Worm (Caenorhabditis elegans): ENCODE data around the gene C42D8.1.

The C42D8.1 gene

ce11 chrX:5137716-5138470, 28.6 kb downstream of the C42D8.1 start:
- TF ChIP-seq him-1 (tag; optimal IDR thresholded peaks at IDR 0.05): no peak
- TF ChIP-seq W03F9.2 (tag; optimal IDR thresholded peaks at IDR 0.05): no peak
- no peak for TF ChIP-seq dao-5 (tag; optimal IDR thresholded peaks at IDR 0.05)

ce11 chrX:5140177-5140576, 30.9 kb downstream of the C42D8.1 start:
- TF ChIP-seq dao-5 (tag; optimal IDR thresholded peaks at IDR 0.05) (no peak), him-1 (tag; optimal IDR thresholded peaks at IDR 0.05) (peak; percentile 45), W03F9.2 (tag; optimal IDR thresholded peaks at IDR 0.05) (no peak)

ce11 chrX:5142403-5142802, 33.1 kb downstream of the C42D8.1 start:
- TF ChIP-seq him-1 (tag; optimal IDR thresholded peaks at IDR 0.05): no peak
- no peak for TF ChIP-seq dao-5 (tag; optimal IDR thresholded peaks at IDR 0.05)
- no peak for TF ChIP-seq W03F9.2 (tag; optimal IDR thresholded peaks at IDR 0.05)

ce11 chrX:5147918-5148317, 38.6 kb downstream of the C42D8.1 start, which contains the start of gene C31H2.14:
Gene C31H2.14, plus strand, starts transcription at chrX:5148218.
- TF ChIP-seq him-1 (tag; optimal IDR thresholded peaks at IDR 0.05) (no peak), W03F9.2 (tag; optimal IDR thresholded peaks at IDR 0.05) (no peak), dao-5 (tag; optimal IDR thresholded peaks at IDR 0.05) (no peak)

ce11 chrX:5150389-5150788, 41.1 kb downstream of the C42D8.1 start, which contains the start of gene dpy-8:
Gene dpy-8, minus strand, starts transcription at chrX:5150476.
- no peak for TF ChIP-seq W03F9.2 (tag; optimal IDR thresholded peaks at IDR 0.05)
- TF ChIP-seq dao-5 (tag; optimal IDR thresholded peaks at IDR 0.05): no peak
- TF ChIP-seq him-1 (tag; optimal IDR thresholded peaks at IDR 0.05): no peak

ce11 chrX:5151403-5151802, 42.1 kb downstream of the C42D8.1 start:
- TF ChIP-seq W03F9.2 (tag; optimal IDR thresholded peaks at IDR 0.05): no peak
- no peak for TF ChIP-seq him-1 (tag; optimal IDR thresholded peaks at IDR 0.05)
- TF ChIP-seq dao-5 (tag; optimal IDR thresholded peaks at IDR 0.05): no peak

- TF ChIP-seq him-1 (tag; optimal IDR thresholded peaks at IDR 0.05) (no peak), W03F9.2 (tag; optimal IDR thresholded peaks at IDR 0.05) (no peak), dao-5 (tag; optimal IDR thresholded peaks at IDR 0.05) (no peak)
Measured at ce11 chrX:5151866-5152265, 42.6 kb downstream of the C42D8.1 start.

- no peak for TF ChIP-seq W03F9.2 (tag; optimal IDR thresholded peaks at IDR 0.05)
- no peak for TF ChIP-seq him-1 (tag; optimal IDR thresholded peaks at IDR 0.05)
- no peak for TF ChIP-seq dao-5 (tag; optimal IDR thresholded peaks at IDR 0.05)
Measured at ce11 chrX:5152931-5153330, 43.6 kb downstream of the C42D8.1 start.

- TF ChIP-seq dao-5 (tag; optimal IDR thresholded peaks at IDR 0.05): no peak
- TF ChIP-seq him-1 (tag; optimal IDR thresholded peaks at IDR 0.05): no peak
- no peak for TF ChIP-seq W03F9.2 (tag; optimal IDR thresholded peaks at IDR 0.05)
Measured at ce11 chrX:5154278-5154677, 45.0 kb downstream of the C42D8.1 start, which contains the start of gene C31H2.3. Gene C31H2.3, minus strand, starts transcription at chrX:5154378.

ce11 chrX:5159645-5160044, 50.3 kb downstream of the C42D8.1 start, which contains the start of gene C31H2.4:
Gene C31H2.4, minus strand, starts transcription at chrX:5159663.
- no peak for TF ChIP-seq dao-5 (tag; optimal IDR thresholded peaks at IDR 0.05)
- TF ChIP-seq W03F9.2 (tag; optimal IDR thresholded peaks at IDR 0.05): no peak
- TF ChIP-seq him-1 (tag; optimal IDR thresholded peaks at IDR 0.05): no peak
